Worm (Caenorhabditis elegans): Measurements from ENCODE around the gene idpb-3.
A peak's percentile ranks its signal among the peaks of the same experiment; 100 is the strongest.

The idpb-3 gene

DNA sequence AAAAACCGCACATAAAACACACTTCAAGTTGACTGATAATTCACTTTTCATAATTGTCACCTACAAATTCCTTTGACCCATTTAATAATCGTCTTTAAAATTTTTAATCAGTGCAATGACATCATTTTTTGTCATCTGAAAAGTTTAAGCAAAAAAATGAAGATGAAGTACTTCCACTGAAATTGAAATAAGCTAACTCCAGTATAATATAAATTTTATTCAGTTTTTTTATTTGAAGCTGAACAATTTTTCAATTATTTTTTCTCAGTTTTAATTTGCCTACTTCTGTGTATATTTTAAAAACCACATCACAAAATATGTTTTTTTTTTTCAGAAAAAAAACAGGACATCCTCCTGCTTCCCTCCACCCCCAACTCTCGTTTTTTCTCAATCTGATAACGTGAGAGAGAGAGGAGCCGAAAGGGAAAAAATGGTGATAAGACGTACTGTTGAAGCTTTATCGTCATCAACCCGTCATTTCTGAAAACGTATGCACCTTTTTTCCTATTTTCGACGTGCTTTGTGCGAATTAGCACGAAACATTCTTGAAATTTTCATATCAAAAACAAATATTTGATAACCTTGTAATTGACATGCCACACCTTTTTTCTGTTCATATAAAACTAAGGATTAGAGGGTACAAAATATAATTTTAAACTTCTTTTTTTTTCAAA lies 2.3 kb upstream of the idpb-3 start, which contains the start of the genes C04G6.11 and mpk-2:
C04G6.11 (minus strand) TSS at position 51 of the 674 bp plus-strand sequence.
mpk-2 (plus strand) TSS at position 335 of the 674 bp plus-strand sequence.
- peak; percentile 25 for TF ChIP-seq gmeb-1 (tag; optimal IDR thresholded peaks at IDR 0.05)
- no peak for TF ChIP-seq elt-3 (tag; optimal IDR thresholded peaks at IDR 0.05)
- no peak for TF ChIP-seq ztf-11 (tag; optimal IDR thresholded peaks at IDR 0.05)
- no peak for TF ChIP-seq R02D3.7 (tag; optimal IDR thresholded peaks at IDR 0.05)
- TF ChIP-seq fos-1 (tag; optimal IDR thresholded peaks at IDR 0.05) = peak; percentile 73
- TF ChIP-seq ZK546.5 (tag; optimal IDR thresholded peaks at IDR 0.05) = no peak
- TF ChIP-seq nhr-23 (tag; optimal IDR thresholded peaks at IDR 0.05) = no peak
- TF ChIP-seq F13H6.1 (tag; optimal IDR thresholded peaks at IDR 0.05) = peak; percentile 33
- TF ChIP-seq crh-2 (tag; optimal IDR thresholded peaks at IDR 0.05) = peak; percentile 24
- TF ChIP-seq nhr-11 (tag; optimal IDR thresholded peaks at IDR 0.05) = no peak
- TF ChIP-seq mdl-1 (tag; optimal IDR thresholded peaks at IDR 0.05) = no peak
- TF ChIP-seq elt-1 (tag; optimal IDR thresholded peaks at IDR 0.05) = no peak
- TF ChIP-seq nhr-21 (tag; optimal IDR thresholded peaks at IDR 0.05) = no peak
- no peak for TF ChIP-seq nhr-77 (tag; optimal IDR thresholded peaks at IDR 0.05)
- TF ChIP-seq lin-39 (tag; optimal IDR thresholded peaks at IDR 0.05) = no peak
- TF ChIP-seq unc-55 (GFP tag; optimal IDR thresholded peaks at IDR 0.05) = no peak
- no peak for TF ChIP-seq C34F6.9 (tag; optimal IDR thresholded peaks at IDR 0.05)
- no peak for TF ChIP-seq egl-27 (tag; optimal IDR thresholded peaks at IDR 0.05)
- no peak for TF ChIP-seq skn-1 (tag; optimal IDR thresholded peaks at IDR 0.05)
- no peak for TF ChIP-seq unc-39 (tag; optimal IDR thresholded peaks at IDR 0.05)
- TF ChIP-seq snpc-4 (tag; optimal IDR thresholded peaks at IDR 0.05) = no peak
- TF ChIP-seq nhr-237 (tag; optimal IDR thresholded peaks at IDR 0.05) = no peak
- no peak for TF ChIP-seq lin-11 (tag; optimal IDR thresholded peaks at IDR 0.05)
- no peak for TF ChIP-seq nhr-25 (tag; optimal IDR thresholded peaks at IDR 0.05)
- no peak for TF ChIP-seq nhr-10 (tag; optimal IDR thresholded peaks at IDR 0.05)
- TF ChIP-seq ztf-4 (tag; optimal IDR thresholded peaks at IDR 0.05) = no peak
- no peak for TF ChIP-seq ama-1 (optimal IDR thresholded peaks at IDR 0.05)
- TF ChIP-seq zag-1 (tag; optimal IDR thresholded peaks at IDR 0.05) = no peak
- peak; percentile 59 for TF ChIP-seq sma-9 (GFP tag; optimal IDR thresholded peaks at IDR 0.05)
- no peak for TF ChIP-seq sma-9 (tag; optimal IDR thresholded peaks at IDR 0.05)
- no peak for TF ChIP-seq peb-1 (tag; optimal IDR thresholded peaks at IDR 0.05)
- TF ChIP-seq ceh-82 (tag; optimal IDR thresholded peaks at IDR 0.05) = no peak
- no peak for TF ChIP-seq nhr-12 (tag; optimal IDR thresholded peaks at IDR 0.05)
- no peak for TF ChIP-seq mbf-1 (tag; optimal IDR thresholded peaks at IDR 0.05)
- no peak for TF ChIP-seq Y55F3AM.14 (GFP tag; optimal IDR thresholded peaks at IDR 0.05)
- TF ChIP-seq unc-62 (GFP tag; optimal IDR thresholded peaks at IDR 0.05) = no peak
- TF ChIP-seq nhr-6 (tag; optimal IDR thresholded peaks at IDR 0.05) = no peak
- no peak for TF ChIP-seq sma-3 (GFP tag; optimal IDR thresholded peaks at IDR 0.05)
- TF ChIP-seq aly-2 (tag; optimal IDR thresholded peaks at IDR 0.05) = no peak
- TF ChIP-seq nhr-129 (tag; optimal IDR thresholded peaks at IDR 0.05) = no peak
- no peak for TF ChIP-seq lsy-2 (tag; optimal IDR thresholded peaks at IDR 0.05)
- no peak for TF ChIP-seq ztf-1 (GFP tag; conservative IDR thresholded peaks at IDR 0.05)
- no peak for TF ChIP-seq sem-4 (tag; optimal IDR thresholded peaks at IDR 0.05)

- TF ChIP-seq blmp-1 (tag; optimal IDR thresholded peaks at IDR 0.05; ENCODE audit: insufficient read depth) (peak; percentile 46), fos-1 (tag; optimal IDR thresholded peaks at IDR 0.05) (peak; percentile 34), mdl-1 (tag; optimal IDR thresholded peaks at IDR 0.05) (no peak)
These were observed 1.6 kb upstream of the idpb-3 start for ce11 chrII:5103189-5103588.
